Worm (Caenorhabditis elegans) whole organism, L2 larva: Measurements from ENCODE around the gene C37C3.10.

Experiments
- F13H6.1 ChIP-seq: sonication (generic microtip); optimal IDR thresholded peaks from 2 replicates; lab custom pipeline; 2016; ENCODE audit warnings: missing genetic modification characterization, missing compliant biosample characterization
- Y55F3AM.14 ChIP-seq: fragments of 200-800 bp; sonication (Bioruptor generic); optimal IDR thresholded peaks from 2 replicates; lab custom pipeline; 2018; ENCODE audit warnings: mild to moderate bottlenecking, missing genetic modification characterization, missing compliant biosample characterization
- ZK546.5 ChIP-seq: sonication (generic microtip); optimal IDR thresholded peaks from 2 replicates; lab custom pipeline; 2017; ENCODE audit warnings: missing biosample characterization, missing genetic modification characterization
- alr-1 ChIP-seq: fragments of 150-350 bp; optimal IDR thresholded peaks from 2 replicates; lab custom pipeline; 2014; ENCODE audit warnings: missing biosample characterization, missing genetic modification characterization
- aly-2 ChIP-seq: fragments of 150-350 bp; optimal IDR thresholded peaks from 2 replicates; lab custom pipeline; 2014; ENCODE audit warnings: missing biosample characterization, missing genetic modification characterization
- ama-1 ChIP-seq: fragments of 150-350 bp; optimal IDR thresholded peaks from 2 replicates; lab custom pipeline; 2018; ENCODE audit warnings: inconsistent platforms
- ceh-16 ChIP-seq: fragments of 150-350 bp; optimal IDR thresholded peaks from 2 replicates; lab custom pipeline; 2014; ENCODE audit warnings: missing biosample characterization, missing genetic modification characterization
- ceh-82 ChIP-seq: fragments of 150-350 bp; optimal IDR thresholded peaks from 2 replicates; lab custom pipeline; 2014; ENCODE audit warnings: missing biosample characterization, missing genetic modification characterization
- crh-2 ChIP-seq: sonication (generic microtip); optimal IDR thresholded peaks from 2 replicates; lab custom pipeline; 2017; ENCODE audit warnings: missing biosample characterization, missing genetic modification characterization
- egl-27 ChIP-seq: sonication (generic microtip); optimal IDR thresholded peaks from 3 replicates; lab custom pipeline; 2017; ENCODE audit warnings: missing biosample characterization, missing genetic modification reagents, missing genetic modification characterization
- fos-1 ChIP-seq: fragments of 150-350 bp; optimal IDR thresholded peaks from 2 replicates; lab custom pipeline; 2014; ENCODE audit warnings: missing biosample characterization, missing genetic modification characterization
- gmeb-1 ChIP-seq: fragments of 150-350 bp; optimal IDR thresholded peaks from 2 replicates; lab custom pipeline; 2014; ENCODE audit warnings: missing biosample characterization, missing genetic modification characterization
- lin-11 ChIP-seq: fragments of 150-350 bp; sonication (generic microtip); optimal IDR thresholded peaks from 2 replicates; lab custom pipeline; 2014; ENCODE audit warnings: missing biosample characterization, missing genetic modification characterization, inconsistent platforms, mixed read lengths
- lin-13 ChIP-seq: fragments of 150-350 bp; optimal IDR thresholded peaks from 2 replicates; lab custom pipeline; 2014; ENCODE audit warnings: missing biosample characterization, missing genetic modification reagents, missing genetic modification characterization
- lin-39 ChIP-seq: fragments of 150-350 bp; optimal IDR thresholded peaks from 2 replicates; lab custom pipeline; 2014; ENCODE audit warnings: missing biosample characterization, missing genetic modification reagents, missing genetic modification characterization
- lsy-2 ChIP-seq, 2 experiments: fragments of 150-350 bp in 1 of 2; sonication (generic microtip) in 1 of 2; optimal IDR thresholded peaks; 2 replicates each; lab custom pipeline; 2014 to 2017; ENCODE audit warnings: missing biosample characterization in 2 of 2, missing genetic modification characterization in 2 of 2
- mab-5 ChIP-seq: fragments of 150-350 bp; optimal IDR thresholded peaks from 2 replicates; lab custom pipeline; 2014; ENCODE audit warnings: missing biosample characterization, missing genetic modification characterization
- mdl-1 ChIP-seq, 2 experiments: fragments of 150-350 bp in 1 of 2; sonication (generic microtip) in 1 of 2; optimal IDR thresholded peaks; 2 replicates each; lab custom pipeline; 2017; ENCODE audit warnings: missing biosample characterization in 2 of 2, missing genetic modification characterization in 2 of 2
- nhr-10 ChIP-seq: sonication (generic microtip); optimal IDR thresholded peaks from 2 replicates; lab custom pipeline; 2017; ENCODE audit warnings: missing biosample characterization, missing genetic modification characterization
- nhr-11 ChIP-seq: fragments of 150-350 bp; optimal IDR thresholded peaks from 2 replicates; lab custom pipeline; 2014; ENCODE audit warnings: missing biosample characterization, missing genetic modification characterization
- nhr-12 ChIP-seq: fragments of 150-350 bp; optimal IDR thresholded peaks from 2 replicates; lab custom pipeline; 2014; ENCODE audit warnings: missing biosample characterization, missing genetic modification characterization
- nhr-129 ChIP-seq: fragments of 150-350 bp; optimal IDR thresholded peaks from 2 replicates; lab custom pipeline; 2014; ENCODE audit warnings: missing biosample characterization, missing genetic modification characterization
- nhr-21 ChIP-seq: fragments of 150-350 bp; optimal IDR thresholded peaks from 2 replicates; lab custom pipeline; 2014; ENCODE audit warnings: missing biosample characterization, missing genetic modification characterization
- nhr-23 ChIP-seq: fragments of 150-350 bp; optimal IDR thresholded peaks from 2 replicates; lab custom pipeline; 2014; ENCODE audit warnings: missing biosample characterization, missing genetic modification reagents, missing genetic modification characterization
- nhr-237 ChIP-seq: fragments of 150-350 bp; optimal IDR thresholded peaks from 2 replicates; lab custom pipeline; 2014; ENCODE audit warnings: missing biosample characterization, missing genetic modification characterization
- nhr-25 ChIP-seq: fragments of 150-350 bp; sonication (generic microtip); optimal IDR thresholded peaks from 3 replicates; lab custom pipeline; 2014; ENCODE audit warnings: missing biosample characterization, missing genetic modification characterization
- nhr-6 ChIP-seq: fragments of 150-350 bp; optimal IDR thresholded peaks from 2 replicates; lab custom pipeline; 2014; ENCODE audit warnings: missing biosample characterization, missing genetic modification characterization
- nhr-77 ChIP-seq: fragments of 150-350 bp; optimal IDR thresholded peaks from 2 replicates; lab custom pipeline; 2014; ENCODE audit warnings: missing biosample characterization, missing genetic modification characterization
- peb-1 ChIP-seq: fragments of 150-350 bp; optimal IDR thresholded peaks from 2 replicates; lab custom pipeline; 2014; ENCODE audit warnings: missing biosample characterization, missing genetic modification characterization
- sem-4 ChIP-seq: fragments of 150-350 bp; optimal IDR thresholded peaks from 2 replicates; lab custom pipeline; 2014; ENCODE audit warnings: missing biosample characterization, missing genetic modification reagents, missing genetic modification characterization
- sma-3 ChIP-seq: sonication (generic microtip); optimal IDR thresholded peaks from 2 replicates; lab custom pipeline; 2016; ENCODE audit warnings: missing genetic modification reagents, missing genetic modification characterization, missing compliant biosample characterization
- sma-9 ChIP-seq, 2 experiments: fragments of 150-350 bp in 1 of 2; sonication (generic microtip) in 1 of 2; optimal IDR thresholded peaks; 2 replicates each; lab custom pipeline; 2014 to 2016; ENCODE audit warnings: missing genetic modification characterization in 2 of 2, mild to moderate bottlenecking in 1 of 2, missing biosample characterization in 1 of 2, missing compliant biosample characterization in 1 of 2, missing genetic modification reagents in 1 of 2, moderate library complexity in 1 of 2
- unc-55 ChIP-seq: fragments of 150-350 bp; sonication (generic microtip); optimal IDR thresholded peaks from 3 replicates; lab custom pipeline; 2014; ENCODE audit warnings: missing biosample characterization, missing genetic modification reagents, missing genetic modification characterization
- ztf-1 ChIP-seq: fragments of 200-800 bp; sonication (Bioruptor generic); conservative IDR thresholded peaks from 2 replicates; pipeline ENCODE4 v1.3.6; 2022; ENCODE audit warnings: missing genetic modification characterization, missing compliant biosample characterization
- ztf-11 ChIP-seq: sonication (generic microtip); optimal IDR thresholded peaks from 2 replicates; lab custom pipeline; 2017; ENCODE audit warnings: missing biosample characterization, missing genetic modification characterization
- ztf-4 ChIP-seq: fragments of 150-350 bp; optimal IDR thresholded peaks from 2 replicates; lab custom pipeline; 2014; ENCODE audit warnings: missing biosample characterization, missing genetic modification characterization

Gene C37C3.10

ce11 chrV:7875456-7875855, 12.6 kb upstream of the C37C3.10 start, which contains the start of gene F40A3.4:
Gene F40A3.4, plus strand, starts transcription at chrV:7875756.
- TF ChIP-seq egl-27 (tag; lab: Kevin White, UChicago) (no peak), nhr-77 (tag; lab: Kevin White, UChicago) (no peak), nhr-25 (tag; lab: Kevin White, UChicago) (no peak), nhr-23 (tag; lab: Kevin White, UChicago) (no peak), unc-55 (GFP tag; lab: Kevin White, UChicago) (no peak), mab-5 (tag; lab: Kevin White, UChicago) (no peak), lin-13 (GFP tag; lab: Kevin White, UChicago) (no peak), lin-11 (tag; lab: Kevin White, UChicago) (no peak), sma-9 (GFP tag; optimal IDR thresholded peaks at IDR 0.05; lab: Kevin White, UChicago) (no peak), sma-9 (tag; optimal IDR thresholded peaks at IDR 0.05; lab: Kevin White, UChicago) (no peak), Y55F3AM.14 (GFP tag; lab: Kevin White, UChicago) (no peak), nhr-129 (tag; lab: Kevin White, UChicago) (no peak), ceh-16 (tag; lab: Kevin White, UChicago) (no peak), nhr-10 (tag; lab: Kevin White, UChicago) (no peak), ztf-4 (tag; lab: Kevin White, UChicago) (no peak), peb-1 (tag; lab: Kevin White, UChicago) (no peak), sem-4 (no peak), sma-3 (GFP tag; lab: Kevin White, UChicago) (no peak), nhr-6 (tag; lab: Kevin White, UChicago) (no peak), lin-39 (no peak)
- TF ChIP-seq, all 48 proteins: peak for 0

DNA sequence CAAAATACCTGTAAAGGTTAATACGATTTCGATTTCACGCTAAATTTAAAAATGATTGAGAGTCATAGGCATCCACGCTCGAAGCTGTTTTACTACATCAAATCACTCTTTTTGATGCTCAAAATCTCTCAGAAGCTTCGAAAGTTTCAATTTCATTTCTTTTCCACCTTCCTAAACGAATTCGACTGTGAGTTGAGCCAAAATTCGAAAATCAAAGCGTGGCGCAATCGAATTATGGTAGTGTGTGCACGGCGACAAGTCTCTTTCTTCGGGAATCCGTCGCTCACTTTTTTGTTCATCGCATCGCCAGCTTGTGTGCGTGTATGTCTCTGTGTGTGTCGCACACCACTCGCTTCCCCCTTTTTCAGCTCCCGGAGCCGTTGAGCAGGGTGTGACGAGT, 10.1 kb upstream of the C37C3.10 start:
- TF ChIP-seq F13H6.1 (tag; lab: Kevin White, UChicago), result no peak
- no peak for TF ChIP-seq alr-1 (tag; lab: Kevin White, UChicago)
- no peak for TF ChIP-seq gmeb-1 (tag; lab: Kevin White, UChicago)
- no peak for TF ChIP-seq crh-2 (tag; lab: Kevin White, UChicago)
- no peak for TF ChIP-seq nhr-21 (tag; lab: Kevin White, UChicago)
- no peak for TF ChIP-seq ceh-82 (tag; lab: Kevin White, UChicago)

DNA sequence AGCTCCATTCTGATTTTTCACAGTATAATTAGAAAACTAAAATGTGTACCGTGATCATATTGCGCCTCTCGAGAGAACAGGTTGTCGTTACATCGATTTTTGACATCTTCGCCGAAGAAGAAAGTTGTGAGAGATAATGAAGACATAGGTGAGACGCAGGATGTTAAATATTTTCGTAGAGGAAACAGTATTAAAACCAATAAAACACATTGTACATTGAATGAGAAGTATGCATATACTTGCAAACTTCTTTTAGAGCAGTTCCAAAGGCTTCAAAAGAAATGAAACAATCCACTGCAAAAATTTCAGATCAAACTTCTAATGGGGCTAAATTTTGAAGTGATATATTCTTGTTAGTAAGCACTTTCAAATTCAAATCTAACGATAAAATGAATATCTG, 7.8 kb upstream of the C37C3.10 start, which contains the start of gene nipi-4:
Gene nipi-4, minus strand, starts transcription at position 101 of the 400 bp plus-strand sequence.
- no peak for TF ChIP-seq sma-9 (GFP tag; optimal IDR thresholded peaks at IDR 0.05; lab: Kevin White, UChicago)
- no peak for TF ChIP-seq sma-9 (tag; optimal IDR thresholded peaks at IDR 0.05; lab: Kevin White, UChicago)
- no peak for TF ChIP-seq nhr-237 (tag; lab: Kevin White, UChicago)
- no peak for TF ChIP-seq peb-1 (tag; lab: Kevin White, UChicago)
- no peak for TF ChIP-seq ceh-82 (tag; lab: Kevin White, UChicago)
- no peak for TF ChIP-seq nhr-12 (tag; lab: Kevin White, UChicago)
- TF ChIP-seq ceh-16 (tag; lab: Kevin White, UChicago), result no peak
- TF ChIP-seq lin-11 (tag; lab: Kevin White, UChicago), result no peak
- no peak for TF ChIP-seq lsy-2 (tag; optimal IDR thresholded peaks at IDR 0.05; lab: Kevin White, UChicago)
- TF ChIP-seq gmeb-1 (tag; lab: Kevin White, UChicago), result no peak
- TF ChIP-seq fos-1 (tag; lab: Kevin White, UChicago), result no peak
- no peak for TF ChIP-seq mab-5 (tag; lab: Kevin White, UChicago)
- TF ChIP-seq ama-1 (lab: Kevin White, UChicago), result no peak

- TF ChIP-seq nhr-11 (tag; lab: Kevin White, UChicago) (no peak), sma-9 (GFP tag; optimal IDR thresholded peaks at IDR 0.05; lab: Kevin White, UChicago) (no peak), sma-9 (tag; optimal IDR thresholded peaks at IDR 0.05; lab: Kevin White, UChicago) (no peak), lsy-2 (tag; optimal IDR thresholded peaks at IDR 0.05; lab: Kevin White, UChicago) (no peak), lin-11 (tag; lab: Kevin White, UChicago) (no peak), ztf-1 (no peak), nhr-77 (tag; lab: Kevin White, UChicago) (no peak), nhr-129 (tag; lab: Kevin White, UChicago) (no peak), ztf-11 (tag; lab: Kevin White, UChicago) (no peak), nhr-23 (tag; lab: Kevin White, UChicago) (no peak), nhr-237 (tag; lab: Kevin White, UChicago) (no peak), mdl-1 (tag; optimal IDR thresholded peaks at IDR 0.05; lab: Kevin White, UChicago) (no peak), ceh-82 (tag; lab: Kevin White, UChicago) (no peak), ZK546.5 (tag; lab: Kevin White, UChicago) (no peak), crh-2 (tag; lab: Kevin White, UChicago) (no peak), nhr-10 (tag; lab: Kevin White, UChicago) (no peak), aly-2 (tag; lab: Kevin White, UChicago) (no peak), nhr-25 (tag; lab: Kevin White, UChicago) (no peak)
- TF ChIP-seq, all 48 proteins: peak for 0
Observed at ce11 chrV:7864663-7865062, 1.8 kb upstream of the C37C3.10 start, which contains the start of gene C37C3.11. Gene C37C3.11, minus strand, starts transcription at chrV:7864763.
